Fruit fly (Drosophila melanogaster): ENCODE data around the gene CG15155.

- no peak for TF ChIP-seq fd96Ca (GFP tag; IDR thresholded peaks at IDR 0.05)
- TF ChIP-seq gl (tag; optimal IDR thresholded peaks at IDR 0.05) = no peak
- no peak for TF ChIP-seq CG8159 (tag; optimal IDR thresholded peaks at IDR 0.05)
- no peak for TF ChIP-seq Snoo (tag; optimal IDR thresholded peaks at IDR 0.05)
- no peak for TF ChIP-seq CG13204 (GFP tag; optimal IDR thresholded peaks at IDR 0.05)
- TF ChIP-seq CG12605 (GFP tag; IDR thresholded peaks at IDR 0.05) = no peak
- TF ChIP-seq CG4496 (GFP tag; IDR thresholded peaks at IDR 0.05) = no peak
- TF ChIP-seq EcR (GFP tag; optimal IDR thresholded peaks at IDR 0.05) = no peak
- no peak for TF ChIP-seq CG34367 (tag; optimal IDR thresholded peaks at IDR 0.05)
- TF ChIP-seq CG8301 (tag; optimal IDR thresholded peaks at IDR 0.05) = no peak
- TF ChIP-seq CG10348 (GFP tag; IDR thresholded peaks at IDR 0.05) = 0 out of 2 replicates have a peak, but pooled peaks have one; percentile 14
- no peak for TF ChIP-seq D1 (tag; optimal IDR thresholded peaks at IDR 0.05)
- TF ChIP-seq Ets98B (GFP tag; IDR thresholded peaks at IDR 0.05) = no peak
Measured at dm6 chr2L:18114176-18114703, 40.4 kb upstream of the CG15155 start, which contains the start of gene CG15152.

All from whole organism, pupa.